Worm (Caenorhabditis elegans): Measurements from ENCODE around the gene ugt-19.

ce11 chrIV:6040676-6041075 is 39.1 kb downstream of the ugt-19 start, which contains the start of gene kcc-2:
- TF ChIP-seq unc-130 (tag; optimal IDR thresholded peaks at IDR 0.05) (no peak), zag-1 (tag; optimal IDR thresholded peaks at IDR 0.05) (no peak), mdl-1 (tag; optimal IDR thresholded peaks at IDR 0.05) (no peak)
